Worm (Caenorhabditis elegans) whole organism, late embryonic: ENCODE results near the gene ztf-1.

Source experiments
- C08G9.2 ChIP-seq: sonication (generic microtip); optimal IDR thresholded peaks from 2 replicates; lab custom pipeline; 2016; ENCODE audit warnings: mild to moderate bottlenecking, missing genetic modification characterization, moderate library complexity, missing compliant biosample characterization
- T23F11.4 ChIP-seq: fragments of 200-800 bp; sonication (Bioruptor generic); optimal IDR thresholded peaks from 2 replicates; lab custom pipeline; 2018; ENCODE audit warnings: mild to moderate bottlenecking, missing genetic modification characterization, missing compliant biosample characterization
- Y22D7AL.16 ChIP-seq: sonication (generic microtip); optimal IDR thresholded peaks from 2 replicates; lab custom pipeline; 2016; ENCODE audit warnings: missing genetic modification characterization, missing compliant biosample characterization
- ceh-2 ChIP-seq: sonication (generic microtip); optimal IDR thresholded peaks from 2 replicates; lab custom pipeline; 2016; ENCODE audit warnings: missing genotype, missing genetic modification characterization, missing compliant biosample characterization
- ceh-6 ChIP-seq: fragments of 200-800 bp; sonication (Bioruptor generic); optimal IDR thresholded peaks from 2 replicates; lab custom pipeline; 2018; ENCODE audit warnings: mild to moderate bottlenecking, missing genetic modification characterization, missing compliant biosample characterization
- elt-2 ChIP-seq: sonication (generic microtip); optimal IDR thresholded peaks from 2 replicates; lab custom pipeline; 2016; ENCODE audit warnings: missing genetic modification reagents, missing genetic modification characterization, missing compliant biosample characterization
- fkh-10 ChIP-seq: fragments of 150-350 bp; optimal IDR thresholded peaks from 2 replicates; lab custom pipeline; 2014; ENCODE audit warnings: missing biosample characterization, missing genetic modification reagents, missing genetic modification characterization
- lim-6 ChIP-seq: sonication (generic microtip); optimal IDR thresholded peaks from 2 replicates; lab custom pipeline; 2016; ENCODE audit warnings: missing genetic modification characterization, missing compliant biosample characterization
- madf-2 ChIP-seq: sonication (generic microtip); optimal IDR thresholded peaks from 2 replicates; lab custom pipeline; 2017; ENCODE audit warnings: missing genetic modification characterization, missing compliant biosample characterization
- pag-3 ChIP-seq: sonication (generic microtip); optimal IDR thresholded peaks from 2 replicates; lab custom pipeline; 2016; ENCODE audit warnings: missing compliant biosample characterization, missing genetic modification characterization, borderline replicate concordance
- pax-1 ChIP-seq: fragments of 150-350 bp; optimal IDR thresholded peaks from 2 replicates; lab custom pipeline; 2014; ENCODE audit warnings: missing biosample characterization, missing genetic modification characterization
- syd-9 ChIP-seq: sonication (generic microtip); optimal IDR thresholded peaks from 2 replicates; lab custom pipeline; 2016; ENCODE audit warnings: mild to moderate bottlenecking, missing genetic modification characterization, moderate library complexity, missing compliant biosample characterization
- tbx-2 ChIP-seq: sonication (generic microtip); optimal IDR thresholded peaks from 2 replicates; lab custom pipeline; 2016; ENCODE audit warnings: missing genetic modification characterization, missing compliant biosample characterization
- unc-42 ChIP-seq: sonication (generic microtip); optimal IDR thresholded peaks from 2 replicates; lab custom pipeline; 2016; ENCODE audit warnings: missing genotype, missing genetic modification characterization, missing compliant biosample characterization

ztf-1 gene

DNA sequence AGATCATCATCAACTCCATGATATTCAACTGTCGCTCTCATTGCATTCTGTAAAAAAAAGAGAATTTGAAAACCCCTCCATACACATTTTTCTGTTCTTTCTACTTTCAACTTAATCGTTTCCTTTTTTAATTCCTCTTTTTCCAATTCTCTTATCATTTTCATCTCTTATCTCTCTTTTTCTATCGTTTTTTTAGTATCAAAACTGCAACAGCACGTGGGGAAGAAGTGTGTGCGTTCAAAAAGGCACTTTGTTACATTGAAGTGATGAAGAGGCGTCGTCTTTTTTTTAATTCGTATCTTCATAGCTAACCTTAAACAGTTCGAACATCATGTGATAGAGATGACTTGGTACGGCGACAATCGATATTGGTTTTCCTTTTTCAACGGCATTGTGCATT is 53.0 kb downstream of the ztf-1 start:
- TF ChIP-seq elt-2 = peak; percentile 17
- no peak for TF ChIP-seq ceh-6 (GFP tag; lab: Kevin White, UChicago)
- TF ChIP-seq, all 69 proteins: peak for 1

DNA sequence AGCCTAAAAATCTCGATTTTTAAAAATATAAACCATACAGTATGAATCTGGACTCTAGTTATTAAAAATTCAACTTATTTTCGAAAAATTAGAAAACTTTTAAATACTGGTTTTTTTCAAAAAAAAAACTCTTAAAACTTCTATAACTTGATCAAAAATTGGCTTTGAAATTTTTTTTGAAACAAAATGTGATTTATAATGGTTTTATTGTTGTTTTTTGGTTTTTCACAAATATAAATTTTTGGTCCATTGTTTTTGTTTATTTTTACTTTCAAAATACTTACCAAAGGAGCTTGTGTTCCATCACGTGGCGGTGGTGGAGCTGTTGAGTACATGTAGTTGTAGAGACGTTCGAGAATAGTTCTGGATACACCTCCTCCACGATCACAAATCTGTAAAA is 53.9 kb downstream of the ztf-1 start:
- TF ChIP-seq tbx-2 (tag; lab: Kevin White, UChicago) = no peak
- no peak for TF ChIP-seq pax-1 (tag; lab: Kevin White, UChicago)
- TF ChIP-seq pag-3 (tag; lab: Kevin White, UChicago) = no peak
- no peak for TF ChIP-seq Y22D7AL.16
- TF ChIP-seq C08G9.2 (tag; lab: Kevin White, UChicago) = no peak
- no peak for TF ChIP-seq madf-2 (tag; lab: Kevin White, UChicago)
- TF ChIP-seq lim-6 (tag; lab: Kevin White, UChicago) = no peak
- no peak for TF ChIP-seq T23F11.4 (GFP tag; lab: Kevin White, UChicago)
- no peak for TF ChIP-seq syd-9 (tag; lab: Kevin White, UChicago)
- TF ChIP-seq, all 69 proteins: peak for 0

DNA sequence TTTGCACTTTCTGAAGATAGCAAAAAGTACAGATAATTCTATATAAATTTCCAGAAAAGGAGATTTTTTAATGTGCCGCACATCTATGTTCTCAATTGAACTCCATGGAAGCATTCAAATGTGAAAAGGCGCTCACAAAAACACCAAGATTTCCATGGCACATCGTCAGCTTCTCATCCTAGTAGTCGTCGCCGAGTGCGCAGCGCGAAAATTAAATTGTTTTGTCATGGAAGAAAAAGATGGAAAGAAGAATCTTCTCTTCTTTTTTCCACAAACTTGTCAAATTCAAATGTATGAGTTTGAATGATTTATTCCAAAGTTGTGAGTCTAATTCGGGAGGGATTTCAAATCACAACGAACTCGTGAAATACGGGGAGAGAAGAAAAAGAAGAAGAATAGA is 54.8 kb downstream of the ztf-1 start:
- TF ChIP-seq unc-42 = peak; percentile 87
- no peak for TF ChIP-seq ceh-2 (tag; lab: Kevin White, UChicago)
- no peak for TF ChIP-seq fkh-10 (GFP tag; lab: Kevin White, UChicago)
